Worm (Caenorhabditis elegans) whole organism, mixed stage, embryonic: ENCODE measurements around the gene F35H8.2.
A peak's percentile ranks its signal among the peaks of the same experiment; 100 is the strongest.

ENCODE experiments used
- M03D4.4 ChIP-seq: sonication (generic microtip); optimal IDR thresholded peaks from 2 replicates; lab custom pipeline; 2017; ENCODE audit warnings: mild to moderate bottlenecking, missing genetic modification characterization, missing compliant biosample characterization
- blmp-1 ChIP-seq: fragments of 150-350 bp; optimal IDR thresholded peaks from 2 replicates; lab custom pipeline; 2014; ENCODE audit warnings: missing biosample characterization, missing genetic modification characterization
- ceh-39 ChIP-seq: fragments of 150-350 bp; optimal IDR thresholded peaks from 2 replicates; lab custom pipeline; 2014; ENCODE audit warnings: missing biosample characterization, missing genetic modification characterization
- ceh-43 ChIP-seq: fragments of 200-800 bp; sonication (Bioruptor generic); optimal IDR thresholded peaks from 2 replicates; lab custom pipeline; 2018; ENCODE audit warnings: mild to moderate bottlenecking, missing genetic modification characterization, moderate library complexity, missing compliant biosample characterization
- ces-1 ChIP-seq: fragments of 150-350 bp; optimal IDR thresholded peaks from 2 replicates; lab custom pipeline; 2014; ENCODE audit warnings: missing biosample characterization, missing genetic modification reagents, missing genetic modification characterization
- cnd-1 ChIP-seq: fragments of 200-800 bp; sonication (Bioruptor generic); optimal IDR thresholded peaks from 2 replicates; lab custom pipeline; 2018; ENCODE audit warnings: mild to moderate bottlenecking, missing genetic modification characterization, missing compliant biosample characterization
- drap-1 ChIP-seq: fragments of 200-800 bp; sonication (Bioruptor generic); optimal IDR thresholded peaks from 3 replicates; lab custom pipeline; 2018; ENCODE audit warnings: mild to moderate bottlenecking, missing genetic modification characterization, missing compliant biosample characterization
- elt-1 ChIP-seq: sonication (generic microtip); optimal IDR thresholded peaks from 2 replicates; lab custom pipeline; 2017; ENCODE audit warnings: missing genetic modification characterization, mild to moderate bottlenecking, missing compliant biosample characterization, antibody characterized with exemption, moderate library complexity, borderline replicate concordance; ENCODE audit not compliant: insufficient read depth
- elt-3 ChIP-seq: fragments of 150-350 bp; optimal IDR thresholded peaks from 2 replicates; lab custom pipeline; 2014; ENCODE audit warnings: missing biosample characterization, missing genetic modification characterization
- flh-1 ChIP-seq: fragments of 200-800 bp; sonication (Bioruptor generic); optimal IDR thresholded peaks from 2 replicates; lab custom pipeline; 2018; ENCODE audit warnings: mild to moderate bottlenecking, missing genetic modification characterization, moderate library complexity, missing compliant biosample characterization
- ham-2 ChIP-seq: fragments of 200-800 bp; sonication (Bioruptor generic); optimal IDR thresholded peaks from 2 replicates; lab custom pipeline; 2018; ENCODE audit warnings: mild to moderate bottlenecking, missing genetic modification characterization, missing compliant biosample characterization
- hlh-1 ChIP-seq: fragments of 150-350 bp; optimal IDR thresholded peaks from 2 replicates; lab custom pipeline; 2014; ENCODE audit warnings: missing biosample characterization, missing genetic modification reagents, missing genetic modification characterization
- lin-13 ChIP-seq: fragments of 150-350 bp; optimal IDR thresholded peaks from 2 replicates; lab custom pipeline; 2014; ENCODE audit warnings: missing biosample characterization, missing genetic modification characterization
- lin-32 ChIP-seq: fragments of 200-800 bp; sonication (Bioruptor generic); optimal IDR thresholded peaks from 2 replicates; lab custom pipeline; 2018; ENCODE audit warnings: mild to moderate bottlenecking, missing genetic modification characterization, missing compliant biosample characterization
- lsy-2 ChIP-seq: fragments of 150-350 bp; optimal IDR thresholded peaks from 2 replicates; lab custom pipeline; 2014; ENCODE audit warnings: missing biosample characterization, missing genetic modification characterization
- mab-5 ChIP-seq: fragments of 150-350 bp; optimal IDR thresholded peaks from 2 replicates; lab custom pipeline; 2014; ENCODE audit warnings: missing biosample characterization, missing genetic modification characterization
- mep-1 ChIP-seq: fragments of 150-350 bp; optimal IDR thresholded peaks from 2 replicates; lab custom pipeline; 2017; ENCODE audit warnings: missing biosample characterization, missing genetic modification reagents, missing genetic modification characterization, inconsistent platforms
- mls-2 ChIP-seq: sonication (generic microtip); optimal IDR thresholded peaks from 2 replicates; lab custom pipeline; 2016; ENCODE audit warnings: mild to moderate bottlenecking, missing genetic modification characterization, moderate library complexity, missing compliant biosample characterization
- nhr-12 ChIP-seq: fragments of 150-350 bp; optimal IDR thresholded peaks from 2 replicates; lab custom pipeline; 2014; ENCODE audit warnings: missing biosample characterization, missing genetic modification characterization
- nhr-2 ChIP-seq: fragments of 150-350 bp; optimal IDR thresholded peaks from 2 replicates; lab custom pipeline; 2014; ENCODE audit warnings: missing biosample characterization, missing genetic modification characterization
- nhr-237 ChIP-seq: fragments of 150-350 bp; optimal IDR thresholded peaks from 2 replicates; lab custom pipeline; 2014; ENCODE audit warnings: missing biosample characterization, missing genetic modification characterization
- nhr-28 ChIP-seq: fragments of 150-350 bp; optimal IDR thresholded peaks from 2 replicates; lab custom pipeline; 2014; ENCODE audit warnings: missing biosample characterization, missing genetic modification characterization
- nhr-76 ChIP-seq: sonication (generic microtip); optimal IDR thresholded peaks from 2 replicates; lab custom pipeline; 2017; ENCODE audit warnings: missing biosample characterization, missing genetic modification characterization
- pha-4 ChIP-seq: fragments of 150-350 bp; optimal IDR thresholded peaks from 2 replicates; lab custom pipeline; 2018; ENCODE audit warnings: missing biosample characterization, missing genetic modification reagents, missing genetic modification characterization
- sem-2 ChIP-seq: fragments of 200-800 bp; sonication (Bioruptor generic); optimal IDR thresholded peaks from 2 replicates; lab custom pipeline; 2018; ENCODE audit warnings: mild to moderate bottlenecking, missing genetic modification characterization, missing compliant biosample characterization
- sptf-1 ChIP-seq: sonication (generic microtip); optimal IDR thresholded peaks from 2 replicates; lab custom pipeline; 2017; ENCODE audit warnings: mild to moderate bottlenecking, missing genetic modification characterization, moderate library complexity, missing compliant biosample characterization
- tbx-8 ChIP-seq: fragments of 200-800 bp; sonication (Bioruptor generic); optimal IDR thresholded peaks from 2 replicates; lab custom pipeline; 2018; ENCODE audit warnings: mild to moderate bottlenecking, missing genetic modification characterization, moderate library complexity, missing compliant biosample characterization
- unc-120 ChIP-seq: sonication (generic microtip); optimal IDR thresholded peaks from 2 replicates; lab custom pipeline; 2017; ENCODE audit warnings: missing genetic modification characterization, missing compliant biosample characterization; ENCODE audit not compliant: poor library complexity, severe bottlenecking
- unc-39 ChIP-seq: fragments of 150-350 bp; optimal IDR thresholded peaks from 2 replicates; lab custom pipeline; 2014; ENCODE audit warnings: missing biosample characterization, missing genetic modification characterization
- unc-62 ChIP-seq: fragments of 150-350 bp; optimal IDR thresholded peaks from 2 replicates; lab custom pipeline; 2014; ENCODE audit warnings: missing biosample characterization, missing genetic modification reagents, missing genetic modification characterization
- zip-8 ChIP-seq: fragments of 150-350 bp; optimal IDR thresholded peaks from 2 replicates; lab custom pipeline; 2014; ENCODE audit warnings: missing biosample characterization, missing genetic modification characterization
- ztf-11 ChIP-seq: fragments of 150-350 bp; optimal IDR thresholded peaks from 2 replicates; lab custom pipeline; 2014; ENCODE audit warnings: missing biosample characterization, missing genetic modification characterization

F35H8.2 gene

DNA sequence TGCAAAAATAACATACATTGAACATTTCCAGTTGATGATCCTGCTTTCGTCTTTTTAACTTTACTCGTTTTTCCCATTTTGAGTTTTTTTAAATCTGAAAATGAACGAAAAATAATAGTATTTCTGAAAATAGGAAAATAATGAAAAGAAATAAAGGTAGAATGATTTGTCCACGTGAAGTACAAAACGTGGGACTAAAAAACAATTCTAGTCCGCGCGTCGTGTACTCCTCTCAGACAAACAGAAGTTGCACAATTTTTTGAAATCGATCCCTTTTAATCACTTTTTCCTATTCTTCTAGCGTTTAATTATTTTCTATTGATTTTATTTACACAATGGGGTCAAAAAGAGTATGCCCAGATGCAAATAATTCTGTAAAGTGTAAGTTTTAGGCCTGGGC lies 35.8 kb downstream of the F35H8.2 start, which contains the start of the genes E02H1.1 and tag-124:
E02H1.1 (minus strand) TSS at position 94 of the 400 bp plus-strand sequence.
tag-124 (plus strand) TSS at position 222 of the 400 bp plus-strand sequence.
- TF ChIP-seq nhr-237 (peak; percentile 37), lsy-2 (tag; lab: Kevin White, UChicago) (peak; percentile 25), drap-1 (GFP tag; lab: Kevin White, UChicago) (no peak), elt-3 (tag; lab: Kevin White, UChicago) (no peak), flh-1 (GFP tag; lab: Kevin White, UChicago) (no peak), ces-1 (GFP tag; lab: Kevin White, UChicago) (peak; percentile 16), mep-1 (tag; lab: Kevin White, UChicago) (peak; percentile 28), hlh-1 (tag; lab: Kevin White, UChicago) (no peak), nhr-28 (no peak), ztf-11 (tag; lab: Kevin White, UChicago) (no peak)

DNA sequence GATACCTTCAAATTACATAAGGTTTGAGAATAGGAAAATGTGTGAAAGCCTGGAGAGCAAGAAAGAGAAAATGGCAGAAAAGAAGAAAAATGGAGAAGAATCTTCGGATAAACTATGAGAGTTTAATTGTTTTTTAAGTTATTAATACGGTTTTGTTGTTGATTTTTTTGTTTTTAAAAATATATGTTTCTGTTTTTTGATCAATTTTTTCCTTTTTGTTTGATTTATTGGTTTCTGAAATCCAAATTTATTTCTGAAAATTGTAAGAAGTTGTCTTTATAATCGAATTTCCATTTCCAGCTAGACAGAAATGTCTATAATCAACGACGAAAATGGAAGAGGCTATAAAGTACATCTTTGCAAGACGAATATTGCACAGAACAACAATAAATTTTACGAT lies 37.4 kb downstream of the F35H8.2 start, which contains the start of gene parp-2:
parp-2 (plus strand) TSS at position 301 of the 400 bp plus-strand sequence.
- TF ChIP-seq unc-39 (no peak), elt-3 (tag; lab: Kevin White, UChicago) (no peak), nhr-76 (tag; lab: Kevin White, UChicago) (no peak), mep-1 (tag; lab: Kevin White, UChicago) (no peak), ceh-43 (GFP tag; lab: Kevin White, UChicago) (no peak), mab-5 (no peak), drap-1 (GFP tag; lab: Kevin White, UChicago) (no peak), sptf-1 (tag; lab: Kevin White, UChicago) (no peak), M03D4.4 (tag; lab: Kevin White, UChicago) (no peak), hlh-1 (tag; lab: Kevin White, UChicago) (no peak), mls-2 (no peak), ces-1 (GFP tag; lab: Kevin White, UChicago) (no peak), cnd-1 (tag; lab: Kevin White, UChicago) (no peak), blmp-1 (tag; lab: Kevin White, UChicago) (no peak), lin-32 (no peak)
- TF ChIP-seq, all 35 proteins: peak for 0

DNA sequence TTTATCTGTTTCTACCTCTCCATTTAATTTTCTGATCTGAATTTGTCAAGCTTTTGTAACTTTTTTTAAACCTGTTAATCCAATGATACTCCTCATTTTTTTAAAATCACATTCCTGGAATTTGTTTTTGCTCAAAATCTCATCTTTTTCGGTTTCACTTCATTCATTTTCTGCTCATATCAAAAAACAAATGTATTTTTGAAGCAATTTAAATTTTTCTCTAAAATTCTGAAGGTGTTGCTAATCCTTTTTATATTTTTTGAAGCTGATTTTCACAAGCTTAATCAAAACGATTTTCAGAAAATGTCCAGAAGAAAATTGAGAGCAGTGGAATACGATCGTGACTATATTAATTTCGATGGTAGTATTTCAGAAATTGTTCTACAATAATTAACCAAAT lies 39.6 kb downstream of the F35H8.2 start, which contains the start of gene E02H1.5:
E02H1.5 (plus strand) TSS at position 301 of the 400 bp plus-strand sequence.
- TF ChIP-seq pha-4 (tag; lab: Kevin White, UChicago) (no peak), blmp-1 (tag; lab: Kevin White, UChicago) (no peak), flh-1 (GFP tag; lab: Kevin White, UChicago) (no peak), sem-2 (GFP tag; lab: Kevin White, UChicago) (no peak), elt-1 (tag; lab: Kevin White, UChicago) (no peak), tbx-8 (GFP tag; lab: Kevin White, UChicago) (no peak), cnd-1 (tag; lab: Kevin White, UChicago) (no peak), nhr-76 (tag; lab: Kevin White, UChicago) (no peak)

DNA sequence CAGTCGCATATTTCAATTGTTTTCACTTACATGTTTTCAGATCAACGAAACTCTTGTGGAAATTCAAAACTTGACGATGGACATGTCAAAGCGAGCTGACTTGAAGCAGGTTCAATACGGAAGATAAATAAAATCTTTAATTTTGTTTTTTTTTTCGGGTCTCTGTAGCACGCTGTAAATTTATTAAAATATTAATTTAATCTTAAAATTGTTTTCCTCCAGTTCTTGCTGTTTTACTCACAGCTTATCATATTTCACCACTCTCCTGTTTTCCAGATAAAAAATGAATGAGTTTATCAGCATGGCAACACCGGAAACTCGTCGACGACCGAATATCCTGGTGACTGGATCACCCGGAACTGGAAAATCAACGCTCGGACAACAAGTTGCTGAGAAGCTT lies 41.1 kb downstream of the F35H8.2 start, which contains the start of gene E02H1.6:
E02H1.6 (plus strand) TSS at position 301 of the 400 bp plus-strand sequence.
- TF ChIP-seq ces-1 (GFP tag; lab: Kevin White, UChicago) (no peak), unc-39 (no peak)
- TF ChIP-seq, all 35 proteins: peak for 0

DNA sequence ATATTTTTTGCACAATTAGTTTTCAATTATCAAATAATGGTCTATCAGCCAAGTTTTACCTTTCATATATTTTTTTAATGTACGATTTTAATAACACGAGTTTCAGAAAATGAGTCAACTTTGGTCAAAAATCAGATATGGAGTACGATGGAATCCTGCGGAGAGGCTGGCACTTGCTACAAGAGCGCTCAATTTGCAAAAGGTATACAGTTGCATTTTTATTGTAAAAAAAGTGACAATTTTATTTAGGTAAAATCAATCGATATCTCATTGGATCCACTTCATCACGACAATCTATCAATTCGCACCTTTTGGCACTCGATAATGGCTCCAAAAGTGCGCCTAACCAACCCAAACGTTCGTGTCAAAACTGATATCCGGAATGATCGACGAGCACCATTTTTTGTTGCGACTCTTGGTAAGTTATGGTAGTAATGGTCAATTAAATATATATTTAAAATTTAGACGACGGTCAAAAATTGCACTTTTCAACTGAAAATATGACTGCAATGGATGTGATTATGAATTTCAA lies 42.3 kb downstream of the F35H8.2 start, which contains the start of gene mrpl-53:
mrpl-53 (plus strand) TSS at position 107 of the 532 bp plus-strand sequence.
- no peak for TF ChIP-seq elt-3 (tag; lab: Kevin White, UChicago)
- no peak for TF ChIP-seq unc-120 (tag; lab: Kevin White, UChicago)
- TF ChIP-seq blmp-1 (tag; lab: Kevin White, UChicago), result no peak
- TF ChIP-seq mls-2, result no peak
- TF ChIP-seq nhr-28, result no peak
- TF ChIP-seq drap-1 (GFP tag; lab: Kevin White, UChicago), result no peak
- TF ChIP-seq nhr-2 (tag; lab: Kevin White, UChicago), result no peak
- TF ChIP-seq ceh-39, result no peak
- TF ChIP-seq M03D4.4 (tag; lab: Kevin White, UChicago), result no peak
- TF ChIP-seq nhr-76 (tag; lab: Kevin White, UChicago), result no peak
- no peak for TF ChIP-seq lin-13 (tag; lab: Kevin White, UChicago)
- TF ChIP-seq ham-2, result no peak
- TF ChIP-seq unc-62 (GFP tag; lab: Kevin White, UChicago), result no peak
- TF ChIP-seq nhr-12 (tag; lab: Kevin White, UChicago), result no peak
- no peak for TF ChIP-seq flh-1 (GFP tag; lab: Kevin White, UChicago)
- TF ChIP-seq zip-8, result no peak
